Worm (Caenorhabditis elegans) whole organism, L3 larva: ENCODE data around the gene nhr-268.

Source experiments
- ceh-9 ChIP-seq: sonication (generic microtip); optimal IDR thresholded peaks from 2 replicates; lab custom pipeline; 2018; ENCODE audit warnings: missing biosample characterization, missing genetic modification characterization
- fkh-10 ChIP-seq: sonication (generic microtip); optimal IDR thresholded peaks from 2 replicates; lab custom pipeline; 2017; ENCODE audit warnings: missing biosample characterization, missing genetic modification reagents, missing genetic modification characterization
- mml-1 ChIP-seq: fragments of 150-350 bp; sonication (generic microtip); optimal IDR thresholded peaks from 3 replicates; lab custom pipeline; 2014; ENCODE audit warnings: missing biosample characterization, missing genetic modification characterization
- ztf-11 ChIP-seq: fragments of 150-350 bp; optimal IDR thresholded peaks from 2 replicates; lab custom pipeline; 2014; ENCODE audit warnings: missing biosample characterization, missing genetic modification characterization

ce11 chrV:15732209-15732608 lies 42.2 kb downstream of the nhr-268 start, which contains the start of gene str-38:
- TF ChIP-seq fkh-10 (GFP tag; lab: Kevin White, UChicago): no peak
- no peak for TF ChIP-seq ztf-11 (tag; lab: Kevin White, UChicago)
- TF ChIP-seq mml-1: no peak
- TF ChIP-seq ceh-9 (tag; lab: Kevin White, UChicago): no peak
